Worm (Caenorhabditis elegans): ENCODE measurements around the gene ilkp-1.

ilkp-1 gene

ce11 chrII:11010914-11011313 lies 39.1 kb upstream of the ilkp-1 start:
- TF ChIP-seq C06A6.2 (GFP tag; conservative IDR thresholded peaks at IDR 0.05) (no peak), ztf-28 (GFP tag; IDR thresholded peaks at IDR 0.05) (0 out of 2 replicates have a peak, but pooled peaks have one; percentile 23)

- TF ChIP-seq B0035.1 (tag; optimal IDR thresholded peaks at IDR 0.05) (no peak), egrh-3 (GFP tag; IDR thresholded peaks at IDR 0.05) (peak; percentile 86), zfh-2 (GFP tag; conservative IDR thresholded peaks at IDR 0.05) (peak; percentile 95)
These were observed 37.4 kb upstream of the ilkp-1 start for ce11 chrII:11012532-11013179.

- TF ChIP-seq ztf-22 (GFP tag; optimal IDR thresholded peaks at IDR 0.05) (no peak), snpc-3.4 (tag; optimal IDR thresholded peaks at IDR 0.05) (no peak), pbrm-1 (GFP tag; IDR thresholded peaks at IDR 0.05) (no peak), F22D6.2 (tag; optimal IDR thresholded peaks at IDR 0.05) (no peak), akir-1 (GFP tag; optimal IDR thresholded peaks at IDR 0.05) (no peak), C17E4.6 (GFP tag; IDR thresholded peaks at IDR 0.05) (no peak), ztf-28 (GFP tag; IDR thresholded peaks at IDR 0.05) (no peak), attf-5 (GFP tag; optimal IDR thresholded peaks at IDR 0.05) (no peak), hlh-26 (GFP tag; conservative IDR thresholded peaks at IDR 0.05) (no peak), F39B2.1 (GFP tag; IDR thresholded peaks at IDR 0.05) (no peak), rcor-1 (GFP tag; IDR thresholded peaks at IDR 0.05) (no peak), Y53F4B.3 (GFP tag; IDR thresholded peaks at IDR 0.05) (no peak), gei-17 (GFP tag; optimal IDR thresholded peaks at IDR 0.05) (no peak), nfya-1 (tag; optimal IDR thresholded peaks at IDR 0.05; ENCODE audit: borderline replicate concordance, insufficient read depth) (no peak), F23B12.7 (tag; optimal IDR thresholded peaks at IDR 0.05; ENCODE audit: insufficient read depth) (no peak)
These were observed 36.4 kb upstream of the ilkp-1 start, which contains the start of gene col-81 for ce11 chrII:11013667-11014066. col-81 (minus strand) TSS chrII:11013767.

- no peak for TF ChIP-seq D2030.7 (GFP tag; IDR thresholded peaks at IDR 0.05)
- no peak for TF ChIP-seq snpc-4 (GFP tag; optimal IDR thresholded peaks at IDR 0.05)
- TF ChIP-seq snpc-4 (tag; optimal IDR thresholded peaks at IDR 0.05) = no peak
- TF ChIP-seq nhr-27 (tag; optimal IDR thresholded peaks at IDR 0.05) = no peak
- no peak for TF ChIP-seq unc-62 (GFP tag; optimal IDR thresholded peaks at IDR 0.05)
- TF ChIP-seq nhr-179 (tag; optimal IDR thresholded peaks at IDR 0.05) = no peak
These were observed 34.8 kb upstream of the ilkp-1 start for ce11 chrII:11015210-11015609.

ce11 chrII:11015734-11016133 lies 34.3 kb upstream of the ilkp-1 start:
- TF ChIP-seq mcd-1 (GFP tag; IDR thresholded peaks at IDR 0.05) = peak; percentile 45; the same call in 1 of the 2 replicates
- no peak for TF ChIP-seq F55B11.4 (tag; optimal IDR thresholded peaks at IDR 0.05; ENCODE audit: borderline replicate concordance, insufficient read depth)
- TF ChIP-seq athp-1 (tag; optimal IDR thresholded peaks at IDR 0.05) = peak; percentile 15
- TF ChIP-seq egrh-3 (GFP tag; IDR thresholded peaks at IDR 0.05) = peak; percentile 99
- peak; percentile 94 for TF ChIP-seq zfh-2 (GFP tag; conservative IDR thresholded peaks at IDR 0.05)

- TF ChIP-seq F49E8.2 (tag; optimal IDR thresholded peaks at IDR 0.05; ENCODE audit: insufficient read depth) = no peak
- no peak for TF ChIP-seq snpc-3.4 (tag; optimal IDR thresholded peaks at IDR 0.05)
- no peak for TF ChIP-seq Y95B8A.8 (GFP tag; IDR thresholded peaks at IDR 0.05)
- TF ChIP-seq Y56A3A.18 (GFP tag; IDR thresholded peaks at IDR 0.05) = no peak
- no peak for TF ChIP-seq cebp-1 (GFP tag; IDR thresholded peaks at IDR 0.05)
- TF ChIP-seq cebp-1 (tag; optimal IDR thresholded peaks at IDR 0.05) = no peak
- no peak for TF ChIP-seq ztf-28 (GFP tag; IDR thresholded peaks at IDR 0.05)
These were observed 33.6 kb upstream of the ilkp-1 start for ce11 chrII:11016435-11016834.

Measured in whole organism, young adult.